Worm (Caenorhabditis elegans) whole organism, mixed stage, embryonic: ENCODE measurements around the gene F41B5.12.
A peak's percentile ranks its signal among the peaks of the same experiment; 100 is the strongest.

Experiments
- M03D4.4 ChIP-seq: sonication (generic microtip); optimal IDR thresholded peaks from 2 replicates; lab custom pipeline; 2017; ENCODE audit warnings: mild to moderate bottlenecking, missing genetic modification characterization, missing compliant biosample characterization
- bed-3 ChIP-seq: fragments of 200-800 bp; sonication (Bioruptor generic); optimal IDR thresholded peaks from 3 replicates; lab custom pipeline; 2018; ENCODE audit warnings: mild to moderate bottlenecking, missing genetic modification characterization, moderate library complexity, missing compliant biosample characterization
- blmp-1 ChIP-seq: fragments of 150-350 bp; optimal IDR thresholded peaks from 2 replicates; lab custom pipeline; 2014; ENCODE audit warnings: missing biosample characterization, missing genetic modification characterization
- ceh-39 ChIP-seq: fragments of 150-350 bp; optimal IDR thresholded peaks from 2 replicates; lab custom pipeline; 2014; ENCODE audit warnings: missing biosample characterization, missing genetic modification characterization
- ceh-83 ChIP-seq: fragments of 200-800 bp; sonication (Bioruptor generic); optimal IDR thresholded peaks from 2 replicates; lab custom pipeline; 2018; ENCODE audit warnings: mild to moderate bottlenecking, missing genetic modification characterization, missing compliant biosample characterization
- ces-1 ChIP-seq: fragments of 150-350 bp; optimal IDR thresholded peaks from 2 replicates; lab custom pipeline; 2014; ENCODE audit warnings: missing biosample characterization, missing genetic modification reagents, missing genetic modification characterization
- cnd-1 ChIP-seq: fragments of 200-800 bp; sonication (Bioruptor generic); optimal IDR thresholded peaks from 2 replicates; lab custom pipeline; 2018; ENCODE audit warnings: mild to moderate bottlenecking, missing genetic modification characterization, missing compliant biosample characterization
- drap-1 ChIP-seq: fragments of 200-800 bp; sonication (Bioruptor generic); optimal IDR thresholded peaks from 3 replicates; lab custom pipeline; 2018; ENCODE audit warnings: mild to moderate bottlenecking, missing genetic modification characterization, missing compliant biosample characterization
- elt-1 ChIP-seq: sonication (generic microtip); optimal IDR thresholded peaks from 2 replicates; lab custom pipeline; 2017; ENCODE audit warnings: missing genetic modification characterization, mild to moderate bottlenecking, missing compliant biosample characterization, antibody characterized with exemption, moderate library complexity, borderline replicate concordance; ENCODE audit not compliant: insufficient read depth
- flh-1 ChIP-seq: fragments of 200-800 bp; sonication (Bioruptor generic); optimal IDR thresholded peaks from 2 replicates; lab custom pipeline; 2018; ENCODE audit warnings: mild to moderate bottlenecking, missing genetic modification characterization, moderate library complexity, missing compliant biosample characterization
- ham-2 ChIP-seq: fragments of 200-800 bp; sonication (Bioruptor generic); optimal IDR thresholded peaks from 2 replicates; lab custom pipeline; 2018; ENCODE audit warnings: mild to moderate bottlenecking, missing genetic modification characterization, missing compliant biosample characterization
- hlh-1 ChIP-seq: fragments of 150-350 bp; optimal IDR thresholded peaks from 2 replicates; lab custom pipeline; 2014; ENCODE audit warnings: missing biosample characterization, missing genetic modification reagents, missing genetic modification characterization
- lin-13 ChIP-seq: fragments of 150-350 bp; optimal IDR thresholded peaks from 2 replicates; lab custom pipeline; 2014; ENCODE audit warnings: missing biosample characterization, missing genetic modification characterization
- lin-32 ChIP-seq: fragments of 200-800 bp; sonication (Bioruptor generic); optimal IDR thresholded peaks from 2 replicates; lab custom pipeline; 2018; ENCODE audit warnings: mild to moderate bottlenecking, missing genetic modification characterization, missing compliant biosample characterization
- lsy-2 ChIP-seq: fragments of 150-350 bp; optimal IDR thresholded peaks from 2 replicates; lab custom pipeline; 2014; ENCODE audit warnings: missing biosample characterization, missing genetic modification characterization
- mab-5 ChIP-seq: fragments of 150-350 bp; optimal IDR thresholded peaks from 2 replicates; lab custom pipeline; 2014; ENCODE audit warnings: missing biosample characterization, missing genetic modification characterization
- mep-1 ChIP-seq: fragments of 150-350 bp; optimal IDR thresholded peaks from 2 replicates; lab custom pipeline; 2017; ENCODE audit warnings: missing biosample characterization, missing genetic modification reagents, missing genetic modification characterization, inconsistent platforms
- mls-2 ChIP-seq: sonication (generic microtip); optimal IDR thresholded peaks from 2 replicates; lab custom pipeline; 2016; ENCODE audit warnings: mild to moderate bottlenecking, missing genetic modification characterization, moderate library complexity, missing compliant biosample characterization
- nhr-2 ChIP-seq: fragments of 150-350 bp; optimal IDR thresholded peaks from 2 replicates; lab custom pipeline; 2014; ENCODE audit warnings: missing biosample characterization, missing genetic modification characterization
- nhr-237 ChIP-seq: fragments of 150-350 bp; optimal IDR thresholded peaks from 2 replicates; lab custom pipeline; 2014; ENCODE audit warnings: missing biosample characterization, missing genetic modification characterization
- nhr-28 ChIP-seq: fragments of 150-350 bp; optimal IDR thresholded peaks from 2 replicates; lab custom pipeline; 2014; ENCODE audit warnings: missing biosample characterization, missing genetic modification characterization
- nhr-76 ChIP-seq: sonication (generic microtip); optimal IDR thresholded peaks from 2 replicates; lab custom pipeline; 2017; ENCODE audit warnings: missing biosample characterization, missing genetic modification characterization
- pha-4 ChIP-seq: fragments of 150-350 bp; optimal IDR thresholded peaks from 2 replicates; lab custom pipeline; 2018; ENCODE audit warnings: missing biosample characterization, missing genetic modification reagents, missing genetic modification characterization
- sem-2 ChIP-seq: fragments of 200-800 bp; sonication (Bioruptor generic); optimal IDR thresholded peaks from 2 replicates; lab custom pipeline; 2018; ENCODE audit warnings: mild to moderate bottlenecking, missing genetic modification characterization, missing compliant biosample characterization
- snpc-4 ChIP-seq: fragments of 150-350 bp; optimal IDR thresholded peaks from 2 replicates; lab custom pipeline; 2014; ENCODE audit warnings: missing biosample characterization, missing genetic modification characterization
- sptf-1 ChIP-seq: sonication (generic microtip); optimal IDR thresholded peaks from 2 replicates; lab custom pipeline; 2017; ENCODE audit warnings: mild to moderate bottlenecking, missing genetic modification characterization, moderate library complexity, missing compliant biosample characterization
- unc-120 ChIP-seq: sonication (generic microtip); optimal IDR thresholded peaks from 2 replicates; lab custom pipeline; 2017; ENCODE audit warnings: missing genetic modification characterization, missing compliant biosample characterization; ENCODE audit not compliant: poor library complexity, severe bottlenecking
- unc-39 ChIP-seq: fragments of 150-350 bp; optimal IDR thresholded peaks from 2 replicates; lab custom pipeline; 2014; ENCODE audit warnings: missing biosample characterization, missing genetic modification characterization
- unc-62 ChIP-seq: fragments of 150-350 bp; optimal IDR thresholded peaks from 2 replicates; lab custom pipeline; 2014; ENCODE audit warnings: missing biosample characterization, missing genetic modification reagents, missing genetic modification characterization
- zip-8 ChIP-seq: fragments of 150-350 bp; optimal IDR thresholded peaks from 2 replicates; lab custom pipeline; 2014; ENCODE audit warnings: missing biosample characterization, missing genetic modification characterization

The F41B5.12 gene

DNA sequence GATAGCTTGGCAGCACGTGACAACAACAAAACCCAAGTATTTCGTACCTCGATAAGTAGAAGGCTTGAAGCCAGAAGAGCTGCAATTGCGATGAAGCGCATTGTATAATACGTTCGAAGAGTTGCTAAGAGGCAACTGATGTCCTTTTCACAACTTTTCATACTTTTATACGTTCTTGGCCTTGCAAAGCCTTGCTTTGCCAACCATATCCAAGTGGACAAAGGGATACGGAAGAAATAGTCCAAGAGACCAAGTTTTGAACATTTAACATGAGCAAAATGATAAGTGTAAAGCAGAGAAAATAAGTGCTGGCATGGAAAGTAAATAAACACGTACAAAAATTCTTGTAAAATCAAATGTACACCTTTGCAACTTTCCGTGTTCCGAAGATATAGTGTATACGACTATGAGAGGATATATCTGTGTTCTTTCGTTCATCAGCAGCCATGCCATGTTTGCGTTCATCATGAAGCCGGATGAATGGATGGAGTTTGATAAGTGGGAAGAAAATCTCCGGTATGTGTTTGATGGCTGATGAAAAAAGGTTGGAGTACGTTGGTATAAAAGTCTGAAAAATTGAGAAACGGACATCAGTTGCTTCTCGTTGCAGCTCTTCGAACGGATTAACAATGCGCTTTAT, 13.6 kb downstream of the F41B5.12 start, which contains the start of the genes Y5H2A.4 and abu-4:
TSS of gene Y5H2A.4 (minus strand) at position 101 of the 640 bp plus-strand sequence.
TSS of gene abu-4 (plus strand) at position 590 of the 640 bp plus-strand sequence.
- TF ChIP-seq blmp-1: no peak
- TF ChIP-seq nhr-2 (tag; lab: Kevin White, UChicago): no peak
- no peak for TF ChIP-seq ces-1 (GFP tag; lab: Kevin White, UChicago)
- TF ChIP-seq zip-8 (tag; lab: Kevin White, UChicago): no peak
- TF ChIP-seq elt-1 (tag; lab: Kevin White, UChicago): no peak

DNA sequence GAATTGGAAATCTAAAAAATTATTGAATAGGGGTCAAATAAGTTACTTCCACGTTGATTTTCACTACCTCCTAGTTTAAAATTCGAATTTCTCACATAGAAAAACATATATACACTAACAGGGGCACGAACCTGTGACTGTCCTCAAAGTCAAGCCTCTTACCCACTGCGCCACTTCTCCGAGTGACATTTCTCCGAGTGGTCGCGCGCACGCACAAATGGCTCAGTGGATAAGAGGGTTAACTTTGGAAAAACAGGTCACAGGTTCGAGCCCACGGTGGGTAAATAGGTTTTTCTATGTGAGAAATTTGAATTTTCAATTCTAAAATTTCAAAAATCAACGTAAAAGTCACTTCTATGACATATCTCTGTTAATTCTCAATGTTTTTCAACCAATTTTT, 16.5 kb downstream of the F41B5.12 start:
- TF ChIP-seq sptf-1 (no peak), snpc-4 (tag; lab: Kevin White, UChicago) (no peak), mls-2 (tag; lab: Kevin White, UChicago) (no peak), zip-8 (tag; lab: Kevin White, UChicago) (no peak), elt-1 (tag; lab: Kevin White, UChicago) (no peak), sem-2 (GFP tag; lab: Kevin White, UChicago) (no peak), mab-5 (tag; lab: Kevin White, UChicago) (no peak), blmp-1 (no peak), ham-2 (no peak), lin-13 (tag; lab: Kevin White, UChicago) (no peak), unc-39 (tag; lab: Kevin White, UChicago) (no peak), mep-1 (tag; lab: Kevin White, UChicago) (no peak), lin-32 (no peak), nhr-2 (tag; lab: Kevin White, UChicago) (no peak), bed-3 (GFP tag; lab: Kevin White, UChicago) (no peak), M03D4.4 (tag; lab: Kevin White, UChicago) (no peak), unc-62 (GFP tag; lab: Kevin White, UChicago) (no peak), nhr-76 (tag; lab: Kevin White, UChicago) (no peak), lsy-2 (tag; lab: Kevin White, UChicago) (no peak)

DNA sequence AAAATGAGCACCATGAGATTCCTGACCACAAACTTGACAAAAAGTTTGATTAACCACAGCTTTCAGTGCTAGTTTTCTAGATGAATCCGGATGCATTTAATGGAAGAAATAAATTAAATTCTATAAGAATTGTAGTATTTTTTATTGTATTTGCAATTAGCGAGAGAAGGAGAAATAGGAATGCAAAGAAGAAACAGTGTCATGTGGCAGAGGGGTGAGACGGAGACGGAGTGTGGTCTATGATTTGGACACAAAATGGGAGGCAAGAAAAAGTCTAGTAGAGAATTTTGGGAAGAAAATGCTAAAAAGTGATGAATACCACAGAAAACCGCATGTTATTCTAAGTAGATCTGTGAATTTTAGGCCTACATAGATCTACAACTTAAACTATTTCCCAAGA, 17.3 kb downstream of the F41B5.12 start, which contains the start of gene nhr-59:
TSS of gene nhr-59 (minus strand) at position 214 of the 400 bp plus-strand sequence.
- no peak for TF ChIP-seq nhr-28 (tag; lab: Kevin White, UChicago)
- no peak for TF ChIP-seq lin-32
- no peak for TF ChIP-seq mab-5 (tag; lab: Kevin White, UChicago)
- no peak for TF ChIP-seq lin-13 (tag; lab: Kevin White, UChicago)
- TF ChIP-seq nhr-76 (tag; lab: Kevin White, UChicago): no peak
- peak; percentile 19 for TF ChIP-seq ces-1 (GFP tag; lab: Kevin White, UChicago)

DNA sequence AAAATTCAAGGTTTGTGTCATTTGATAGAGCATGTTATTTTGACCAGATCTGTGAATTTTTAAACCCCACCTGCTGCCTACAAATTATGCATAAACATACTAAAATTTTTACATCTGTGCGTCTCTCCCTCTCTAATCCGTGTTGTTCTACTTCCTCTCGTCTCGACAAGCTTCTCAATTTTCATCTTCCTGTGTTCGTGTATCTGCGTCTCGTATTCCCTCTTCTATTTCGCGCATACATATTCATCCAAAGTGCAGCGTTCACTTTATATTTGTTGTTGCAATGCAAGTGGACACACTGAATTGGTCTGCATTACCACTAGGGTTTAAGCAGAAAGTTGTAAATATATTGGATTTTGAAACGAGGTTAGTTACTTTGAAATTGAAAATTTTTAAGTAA, 17.8 kb downstream of the F41B5.12 start, which contains the start of gene fbxa-137:
TSS of gene fbxa-137 (plus strand) at position 274 of the 400 bp plus-strand sequence.
- no peak for TF ChIP-seq cnd-1 (tag; lab: Kevin White, UChicago)
- TF ChIP-seq unc-120 (tag; lab: Kevin White, UChicago): no peak
- no peak for TF ChIP-seq ceh-39 (tag; lab: Kevin White, UChicago)
- TF ChIP-seq sptf-1: no peak
- TF ChIP-seq sem-2 (GFP tag; lab: Kevin White, UChicago): no peak
- TF ChIP-seq mls-2 (tag; lab: Kevin White, UChicago): peak; percentile 6
- no peak for TF ChIP-seq bed-3 (GFP tag; lab: Kevin White, UChicago)
- TF ChIP-seq ces-1 (GFP tag; lab: Kevin White, UChicago): peak; percentile 50
- TF ChIP-seq ceh-83 (GFP tag; lab: Kevin White, UChicago): no peak
- no peak for TF ChIP-seq elt-1 (tag; lab: Kevin White, UChicago)
- no peak for TF ChIP-seq nhr-28 (tag; lab: Kevin White, UChicago)
- no peak for TF ChIP-seq mep-1 (tag; lab: Kevin White, UChicago)
- no peak for TF ChIP-seq drap-1 (GFP tag; lab: Kevin White, UChicago)
- TF ChIP-seq pha-4 (tag; lab: Kevin White, UChicago): peak; percentile 41
- no peak for TF ChIP-seq M03D4.4 (tag; lab: Kevin White, UChicago)
- no peak for TF ChIP-seq flh-1 (GFP tag; lab: Kevin White, UChicago)
- TF ChIP-seq, all 35 proteins: peak for 3

DNA sequence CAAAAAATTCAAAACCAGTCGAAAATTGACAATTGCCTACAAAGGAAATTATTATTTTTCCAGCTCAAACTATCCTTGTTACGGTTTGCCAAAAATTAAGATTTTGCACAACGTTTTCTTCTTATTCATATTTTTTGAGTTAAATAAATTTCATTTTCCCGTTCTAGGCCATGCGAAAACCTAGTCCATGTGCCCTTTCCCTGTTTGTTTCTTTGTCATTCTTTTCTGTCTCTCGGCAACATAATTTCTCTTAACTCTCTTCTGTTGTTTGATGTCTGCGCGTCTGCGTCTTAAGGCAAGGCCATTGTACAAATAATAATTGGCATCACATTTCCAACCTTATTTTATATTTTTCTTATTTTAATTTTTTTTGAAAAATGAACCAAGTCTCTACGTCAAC, 20.7 kb downstream of the F41B5.12 start, which contains the start of gene nhr-228:
TSS of gene nhr-228 (plus strand) at position 261 of the 400 bp plus-strand sequence.
- TF ChIP-seq ces-1 (GFP tag; lab: Kevin White, UChicago) (peak; percentile 43), ceh-83 (GFP tag; lab: Kevin White, UChicago) (peak; percentile 3), hlh-1 (tag; lab: Kevin White, UChicago) (no peak), mep-1 (tag; lab: Kevin White, UChicago) (peak; percentile 40), nhr-237 (tag; lab: Kevin White, UChicago) (peak; percentile 34), cnd-1 (tag; lab: Kevin White, UChicago) (no peak), pha-4 (tag; lab: Kevin White, UChicago) (peak; percentile 14)
